Worm (Caenorhabditis elegans) whole organism, L3 larva: ENCODE data around the gene thoc-7.

Source experiments
- ceh-28 ChIP-seq: fragments of 150-350 bp; optimal IDR thresholded peaks from 2 replicates; lab custom pipeline; 2014; ENCODE audit warnings: missing biosample characterization, missing genetic modification reagents, missing genetic modification characterization
- egl-27 ChIP-seq: sonication (generic microtip); optimal IDR thresholded peaks from 4 replicates; lab custom pipeline; 2017; ENCODE audit warnings: missing biosample characterization, missing genetic modification reagents, missing genetic modification characterization

DNA sequence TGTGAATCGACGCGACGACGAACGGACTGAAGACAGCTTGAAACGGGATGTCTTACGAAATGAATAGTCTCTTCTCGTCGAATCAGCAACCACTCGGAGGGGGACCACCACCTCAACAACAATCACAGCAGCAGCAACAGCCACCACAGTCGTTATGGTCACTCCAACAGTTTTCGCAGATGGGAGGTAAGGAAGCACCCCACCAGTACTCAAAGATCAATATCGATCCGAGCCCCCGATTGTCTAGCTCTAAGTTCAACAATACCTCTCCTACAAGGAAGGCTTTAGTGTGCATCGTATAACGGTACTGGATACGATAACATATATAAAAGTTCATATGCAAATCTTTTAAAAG, 5.6 kb downstream of the thoc-7 start:
- TF ChIP-seq egl-27 (tag; lab: Kevin White, UChicago) (no peak), ceh-28 (no peak)
